Worm (Caenorhabditis elegans): ENCODE results near the gene ZK673.4.
A peak's percentile ranks its signal among the peaks of the same experiment; 100 is the strongest.

The ZK673.4 gene

DNA sequence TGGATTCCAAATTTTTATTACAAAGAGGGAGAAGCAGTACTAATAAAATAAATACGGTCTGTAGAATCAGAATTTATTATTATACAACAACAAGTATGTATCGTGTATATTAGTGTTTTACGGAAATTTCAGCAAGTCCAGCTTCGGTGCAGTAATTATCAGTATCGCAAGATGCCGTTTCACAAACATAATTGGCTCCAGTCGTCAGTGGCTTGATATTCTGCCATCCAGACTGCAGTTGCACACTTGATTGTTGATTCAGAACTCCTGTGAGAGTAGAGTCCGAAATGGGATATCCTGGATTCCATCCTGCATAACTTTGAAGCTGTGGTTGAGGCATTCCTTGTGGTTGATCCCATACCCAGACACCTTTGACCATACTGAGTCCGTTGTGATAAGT is 27.3 kb downstream of the ZK673.4 start:
- peak; percentile 91 for TF ChIP-seq aha-1 (tag)
- TF ChIP-seq mes-2 (tag; optimal IDR thresholded peaks at IDR 0.05; ENCODE audit: poor library complexity, severe bottlenecking): no peak

DNA sequence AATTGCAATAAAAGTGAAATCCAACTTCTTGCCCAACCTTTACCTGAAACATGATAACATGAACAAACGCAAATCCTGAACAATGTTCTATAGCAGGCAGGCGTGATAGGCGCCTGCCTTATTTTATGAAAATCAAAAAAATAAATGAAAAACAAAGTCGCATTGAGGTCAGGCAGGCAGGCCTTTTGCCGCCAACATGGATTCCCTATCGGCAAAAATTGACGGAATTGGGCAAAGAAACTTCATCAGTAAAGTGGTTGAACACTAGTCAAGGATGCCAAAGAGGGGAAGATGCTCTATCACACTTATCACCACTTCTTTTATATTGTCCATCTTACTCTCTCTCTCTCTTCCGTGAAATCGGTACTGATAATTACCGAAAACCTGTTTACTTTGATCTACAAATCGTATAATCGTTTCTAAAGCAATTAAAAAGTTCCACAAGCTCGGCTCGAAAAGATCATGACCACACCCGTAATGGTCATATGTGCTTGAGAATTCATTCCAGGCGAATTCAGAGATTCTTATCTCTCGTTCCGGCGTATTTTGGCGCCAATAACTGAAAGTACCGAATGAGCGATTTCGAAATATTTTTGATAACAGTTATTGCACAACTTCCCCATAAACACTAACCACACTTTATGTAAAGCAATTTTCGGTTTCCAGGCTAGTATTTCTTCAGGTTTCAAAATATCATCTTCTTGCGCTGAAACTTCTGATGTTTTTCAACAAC is 29.3 kb downstream of the ZK673.4 start, which contains the start of the genes clec-60 and ZK666.11:
Gene clec-60, minus strand, starts transcription at position 51 of the 733 bp plus-strand sequence.
Gene ZK666.11, plus strand, starts transcription at position 699 of the 733 bp plus-strand sequence.
- TF ChIP-seq nhr-28 (tag; optimal IDR thresholded peaks at IDR 0.05): peak; percentile 73
- peak; percentile 2 for TF ChIP-seq pqm-1 (tag; optimal IDR thresholded peaks at IDR 0.05)
- TF ChIP-seq dpl-1 (GFP tag; optimal IDR thresholded peaks at IDR 0.05): no peak
- peak; percentile 27; the same call in 1 of the 2 replicates for TF ChIP-seq dmd-6 (GFP tag; IDR thresholded peaks at IDR 0.05)
- TF ChIP-seq hlh-11 (tag; optimal IDR thresholded peaks at IDR 0.05): peak; percentile 37

DNA sequence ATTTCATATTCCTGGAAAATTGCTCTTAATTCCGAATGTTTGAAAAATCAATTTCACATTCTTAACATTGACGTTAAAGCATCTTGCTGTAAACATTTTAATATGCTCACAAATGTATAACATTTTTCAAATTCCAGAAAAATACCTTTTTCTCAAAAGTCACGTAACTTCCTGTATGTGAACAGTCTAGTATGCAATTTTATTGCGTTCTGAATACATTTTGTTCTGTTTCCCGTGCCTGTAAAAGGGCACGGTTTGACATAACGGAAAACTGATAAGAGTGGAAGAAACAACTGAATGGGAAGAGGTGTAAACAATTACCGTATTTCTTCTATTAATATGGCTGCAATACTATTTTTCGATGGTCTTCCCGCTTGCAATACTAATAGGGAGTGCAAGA is 30.2 kb downstream of the ZK673.4 start:
- TF ChIP-seq unc-62 (GFP tag; optimal IDR thresholded peaks at IDR 0.05 in 1 of 2) (peak in 1 of 2 experiments; percentile 27), unc-62 (tag; optimal IDR thresholded peaks at IDR 0.05) (no peak), nhr-237 (tag; optimal IDR thresholded peaks at IDR 0.05) (no peak), nhr-28 (tag; optimal IDR thresholded peaks at IDR 0.05) (peak; percentile 61), pqm-1 (tag; optimal IDR thresholded peaks at IDR 0.05) (peak; percentile 84), lin-38 (GFP tag; IDR thresholded peaks at IDR 0.05) (no peak), daf-16 (GFP tag; optimal IDR thresholded peaks at IDR 0.05) (no peak), daf-16 (tag; optimal IDR thresholded peaks at IDR 0.05) (peak; percentile 81), hlh-11 (tag; optimal IDR thresholded peaks at IDR 0.05) (peak; percentile 2), ama-1 (optimal IDR thresholded peaks at IDR 0.05) (no peak), ceh-32 (tag; optimal IDR thresholded peaks at IDR 0.05; ENCODE audit: poor library complexity) (no peak), ztf-7 (tag; optimal IDR thresholded peaks at IDR 0.05) (no peak), dmd-6 (GFP tag; IDR thresholded peaks at IDR 0.05) (peak; percentile 50; the same call in 1 of the 2 replicates), aha-1 (tag) (peak; percentile 77), hif-1 (tag; optimal IDR thresholded peaks at IDR 0.05) (peak in 1 of 2 experiments; percentile 84), php-3 (GFP tag; IDR thresholded peaks at IDR 0.05) (0 out of 2 replicates have a peak, but pooled peaks have one; percentile 40), jun-1 (tag; optimal IDR thresholded peaks at IDR 0.05) (no peak), dve-1 (tag; optimal IDR thresholded peaks at IDR 0.05; ENCODE audit: insufficient read depth) (peak; percentile 13)

DNA sequence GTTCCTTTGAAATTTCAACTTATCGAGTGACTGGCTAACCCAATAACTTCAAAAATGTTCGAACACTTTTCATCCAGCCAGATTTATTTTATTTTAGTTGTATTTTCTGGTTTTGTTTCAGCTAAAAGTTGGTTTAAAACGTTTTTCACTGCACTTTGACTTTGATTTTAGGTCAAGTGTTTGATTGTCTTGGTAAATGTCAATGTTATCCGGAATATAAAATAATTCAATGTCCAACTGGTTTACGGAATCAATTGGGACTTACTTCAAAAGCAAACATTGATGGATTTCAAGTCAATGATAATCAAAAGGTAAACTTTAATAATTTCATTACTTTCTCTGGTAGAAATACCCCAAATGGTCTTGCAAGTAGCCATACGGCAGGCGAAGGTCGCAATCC is 31.1 kb downstream of the ZK673.4 start:
- no peak for TF ChIP-seq mes-2 (tag; optimal IDR thresholded peaks at IDR 0.05; ENCODE audit: poor library complexity, severe bottlenecking)
- peak in 1 of 2 experiments; percentile 91 for TF ChIP-seq unc-62 (GFP tag; optimal IDR thresholded peaks at IDR 0.05 in 1 of 2)
- TF ChIP-seq unc-62 (tag; optimal IDR thresholded peaks at IDR 0.05): no peak
- TF ChIP-seq F44E2.7 (GFP tag; IDR thresholded peaks at IDR 0.05): no peak

DNA sequence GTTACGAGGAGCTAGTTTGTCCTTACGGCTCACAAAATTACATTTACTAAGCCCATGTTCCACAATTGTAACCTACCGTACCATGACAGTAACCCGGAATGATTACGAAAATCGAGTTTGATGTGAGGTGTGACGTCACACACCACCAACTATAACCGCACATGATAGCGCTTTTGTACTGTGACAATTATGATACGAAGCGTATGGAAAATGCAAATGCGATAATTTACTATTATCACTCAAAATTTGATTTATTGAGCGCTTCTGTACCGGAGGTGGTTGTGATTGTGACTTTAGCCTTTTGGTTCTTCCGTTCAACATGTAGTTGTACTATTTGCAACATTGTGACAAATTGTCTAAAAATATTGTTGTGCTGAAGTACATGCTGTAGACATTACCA is 32.9 kb downstream of the ZK673.4 start:
- TF ChIP-seq pqm-1 (tag; optimal IDR thresholded peaks at IDR 0.05): peak; percentile 91
- TF ChIP-seq ceh-28 (tag; optimal IDR thresholded peaks at IDR 0.05): no peak
- no peak for TF ChIP-seq madf-5 (GFP tag; IDR thresholded peaks at IDR 0.05)
- TF ChIP-seq aha-1 (tag): peak; percentile 65
- no peak for TF ChIP-seq F26F4.8 (GFP tag; conservative IDR thresholded peaks at IDR 0.05)
- no peak for TF ChIP-seq fos-1 (tag; optimal IDR thresholded peaks at IDR 0.05)
- peak; percentile 44 for TF ChIP-seq hlh-11 (tag; optimal IDR thresholded peaks at IDR 0.05)
- TF ChIP-seq unc-62 (GFP tag; optimal IDR thresholded peaks at IDR 0.05 in 1 of 2): peak in 1 of 2 experiments; percentile 66
- no peak for TF ChIP-seq unc-62 (tag; optimal IDR thresholded peaks at IDR 0.05)
- peak; percentile 61 for TF ChIP-seq dmd-6 (GFP tag; IDR thresholded peaks at IDR 0.05)
- TF ChIP-seq nhr-28 (tag; optimal IDR thresholded peaks at IDR 0.05): peak; percentile 76
- no peak for TF ChIP-seq madf-9 (GFP tag; conservative IDR thresholded peaks at IDR 0.05)
- peak; percentile 71 for TF ChIP-seq php-3 (GFP tag; IDR thresholded peaks at IDR 0.05)
- no peak for TF ChIP-seq F49E8.2 (tag; optimal IDR thresholded peaks at IDR 0.05; ENCODE audit: borderline replicate concordance)
- no peak for TF ChIP-seq dpl-1 (GFP tag; optimal IDR thresholded peaks at IDR 0.05)

DNA sequence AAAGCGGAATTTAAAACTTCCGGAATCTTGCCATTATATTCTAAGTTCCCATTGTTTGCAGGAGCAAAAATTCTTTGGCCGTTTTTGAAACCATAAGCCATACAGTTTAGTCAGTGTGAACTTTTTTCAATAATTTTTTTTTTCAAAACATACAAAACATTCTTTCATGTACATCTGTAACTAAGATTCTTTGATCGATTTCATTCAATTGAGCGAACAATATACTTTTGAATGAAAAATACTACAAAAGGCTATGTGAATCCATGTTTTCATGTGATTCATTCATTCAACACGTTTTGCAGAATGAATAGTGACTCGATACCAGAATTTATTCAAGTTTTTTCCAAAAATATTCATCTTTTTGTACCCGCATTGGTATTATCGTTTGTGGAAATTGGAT is 34.0 kb downstream of the ZK673.4 start, which contains the start of gene ZK666.15:
Gene ZK666.15, plus strand, starts transcription at position 301 of the 400 bp plus-strand sequence.
- TF ChIP-seq F10B5.3 (tag; optimal IDR thresholded peaks at IDR 0.05) (no peak), F26F4.8 (GFP tag; conservative IDR thresholded peaks at IDR 0.05) (no peak), nhr-41 (GFP tag; IDR thresholded peaks at IDR 0.05) (no peak), mdt-29 (GFP tag; IDR thresholded peaks at IDR 0.05) (no peak), D1046.2 (GFP tag; IDR thresholded peaks at IDR 0.05) (no peak), pqm-1 (tag; optimal IDR thresholded peaks at IDR 0.05) (no peak), daf-12 (tag; optimal IDR thresholded peaks at IDR 0.05) (no peak), gei-8 (GFP tag; optimal IDR thresholded peaks at IDR 0.05) (no peak), mes-2 (tag; optimal IDR thresholded peaks at IDR 0.05; ENCODE audit: poor library complexity, severe bottlenecking) (no peak), unc-39 (tag; optimal IDR thresholded peaks at IDR 0.05) (no peak), spr-3 (GFP tag; optimal IDR thresholded peaks at IDR 0.05) (no peak), nhr-28 (tag; optimal IDR thresholded peaks at IDR 0.05) (no peak), dpl-1 (GFP tag; optimal IDR thresholded peaks at IDR 0.05) (no peak)
